Fruit fly (Drosophila melanogaster) whole organism, wandering third instar larva: ENCODE results near the gene CG42792.
A peak's percentile ranks its signal among the peaks of the same experiment; 100 is the strongest.

Experiments used
- Abd-B ChIP-seq: fragments of >200 bp; optimal IDR thresholded peaks from 2 replicates; lab custom pipeline; 2017; ENCODE audit warnings: missing biosample characterization, missing genetic modification characterization
- CG9705 ChIP-seq: fragments of 200-800 bp; sonication (Bioruptor generic); optimal IDR thresholded peaks from 2 replicates; lab custom pipeline; 2018; ENCODE audit warnings: missing biosample characterization, mild to moderate bottlenecking, missing genetic modification characterization
- CrebA ChIP-seq: fragments of 200-800 bp; sonication (Bioruptor generic); optimal IDR thresholded peaks from 2 replicates; lab custom pipeline; 2016; ENCODE audit warnings: missing biosample characterization, mild to moderate bottlenecking, missing genetic modification characterization, borderline replicate concordance
- Dfd ChIP-seq: fragments of >200 bp; optimal IDR thresholded peaks from 2 replicates; lab custom pipeline; 2017; ENCODE audit warnings: missing biosample characterization, missing genetic modification characterization
- Dif ChIP-seq: fragments of 200-275, 200-300 bp; sonication (Bioruptor generic); optimal IDR thresholded peaks from 2 replicates; lab custom pipeline; 2018; ENCODE audit warnings: missing biosample characterization, missing genetic modification characterization; ENCODE audit not compliant: partially characterized antibody
- HLH106 ChIP-seq: fragments of 200-800 bp; optimal IDR thresholded peaks from 3 replicates; lab custom pipeline; 2019; ENCODE audit warnings: missing biosample characterization, mild to moderate bottlenecking, missing genetic modification characterization, moderate library complexity
- Hnf4 ChIP-seq: fragments of 200-800 bp; sonication (Bioruptor generic); optimal IDR thresholded peaks from 2 replicates; lab custom pipeline; 2016; ENCODE audit warnings: missing biosample characterization, mild to moderate bottlenecking, missing genetic modification characterization
- Hr78 ChIP-seq: fragments of >200 bp; optimal IDR thresholded peaks from 2 replicates; lab custom pipeline; 2017; ENCODE audit warnings: missing biosample characterization, missing genetic modification characterization
- Hr83 ChIP-seq: fragments of 200-300 bp; sonication (Bioruptor generic); optimal IDR thresholded peaks from 2 replicates; lab custom pipeline; 2016; ENCODE audit warnings: missing biosample characterization, mild to moderate bottlenecking, missing genetic modification characterization, moderate library complexity; ENCODE audit not compliant: poor library complexity, severe bottlenecking
- Jra ChIP-seq: sonication (Bioruptor generic); optimal IDR thresholded peaks from 2 replicates; lab custom pipeline; 2016; ENCODE audit warnings: missing biosample characterization, missing genetic modification characterization
- Mio ChIP-seq: sonication (Bioruptor generic); optimal IDR thresholded peaks from 2 replicates; lab custom pipeline; 2016; ENCODE audit warnings: missing biosample characterization, missing genetic modification characterization
- Myc ChIP-seq: fragments of >200 bp; optimal IDR thresholded peaks from 2 replicates; lab custom pipeline; 2017
- N ChIP-seq: fragments of >200 bp; optimal IDR thresholded peaks from 2 replicates; lab custom pipeline; 2018; ENCODE audit warnings: missing biosample characterization, missing external identifiers, missing genetic modification characterization
- OdsH ChIP-seq: fragments of 200-800 bp; sonication (Bioruptor generic); optimal IDR thresholded peaks from 2 replicates; lab custom pipeline; 2016; ENCODE audit warnings: missing biosample characterization, mild to moderate bottlenecking, missing genetic modification characterization
- Rel ChIP-seq, 2 experiments: fragments of 200-800 bp; sonication (Bioruptor generic) in 1 of 2; optimal IDR thresholded peaks; 2 replicates in 1 of 2; 3 replicates in 1 of 2; lab custom pipeline; 2016 to 2019; ENCODE audit warnings: mild to moderate bottlenecking in 2 of 2, missing biosample characterization in 2 of 2, missing genetic modification characterization in 2 of 2, moderate library complexity in 1 of 2
- Sp1 ChIP-seq: fragments of 200-800 bp; sonication (Bioruptor generic); optimal IDR thresholded peaks from 3 replicates; lab custom pipeline; 2019; ENCODE audit warnings: missing biosample characterization, mild to moderate bottlenecking, missing genetic modification characterization, moderate library complexity
- Vsx2 ChIP-seq: fragments of 200-300, 225-300 bp; sonication (Bioruptor generic); optimal IDR thresholded peaks from 2 replicates; lab custom pipeline; 2018; ENCODE audit warnings: missing biosample characterization, missing genetic modification characterization; ENCODE audit not compliant: partially characterized antibody
- br ChIP-seq: fragments of 200-800 bp; sonication (Bioruptor generic); optimal IDR thresholded peaks from 2 replicates; lab custom pipeline; 2016; ENCODE audit warnings: missing biosample characterization, missing genetic modification characterization
- brk ChIP-seq: fragments of 200-800 bp; sonication (Bioruptor generic); optimal IDR thresholded peaks from 2 replicates; lab custom pipeline; 2016; ENCODE audit warnings: missing biosample characterization, mild to moderate bottlenecking, missing genetic modification characterization
- dl ChIP-seq, 2 experiments: fragments of 175-275, 200-275 bp in 1 of 2; fragments of 200-275 bp in 1 of 2; sonication (Bioruptor generic); optimal IDR thresholded peaks; lab custom pipeline; 2018; ENCODE audit warnings: mild to moderate bottlenecking in 2 of 2, missing biosample characterization in 2 of 2, missing genetic modification characterization in 2 of 2, moderate library complexity in 2 of 2; ENCODE audit not compliant: partially characterized antibody in 2 of 2, insufficient read depth in 1 of 2
- dmrt93B ChIP-seq: fragments of 200-800 bp; sonication (Bioruptor generic); optimal IDR thresholded peaks from 2 replicates; lab custom pipeline; 2018; ENCODE audit warnings: missing biosample characterization, mild to moderate bottlenecking, missing genetic modification characterization
- dsf ChIP-seq: sonication (Bioruptor generic); optimal IDR thresholded peaks from 2 replicates; lab custom pipeline; 2016; ENCODE audit warnings: missing biosample characterization, missing genetic modification characterization, borderline replicate concordance
- ey ChIP-seq: fragments of 200-800 bp; sonication (Bioruptor generic); optimal IDR thresholded peaks from 2 replicates; lab custom pipeline; 2016; ENCODE audit warnings: missing biosample characterization, missing genetic modification characterization
- foxo ChIP-seq, 2 experiments: fragments of 200-800 bp; sonication (Bioruptor generic); optimal IDR thresholded peaks; 2 replicates in 1 of 2; 3 replicates in 1 of 2; lab custom pipeline; 2016 to 2017; ENCODE audit warnings: missing biosample characterization in 2 of 2, missing genetic modification characterization in 2 of 2
- fru ChIP-seq: fragments of 200-800 bp; sonication (Bioruptor generic); optimal IDR thresholded peaks from 3 replicates; lab custom pipeline; 2016; ENCODE audit warnings: missing biosample characterization, mild to moderate bottlenecking, missing genetic modification characterization
- h ChIP-seq: fragments of 200-800 bp; sonication (Bioruptor generic); optimal IDR thresholded peaks from 3 replicates; lab custom pipeline; 2016; ENCODE audit warnings: missing biosample characterization, mild to moderate bottlenecking, missing genetic modification characterization
- jim ChIP-seq: fragments of 175-275, 200-325 bp; sonication (Bioruptor generic); optimal IDR thresholded peaks from 2 replicates; lab custom pipeline; 2016; ENCODE audit warnings: missing biosample characterization, mild to moderate bottlenecking, missing genetic modification characterization
- lola ChIP-seq: fragments of >200 bp; optimal IDR thresholded peaks from 2 replicates; lab custom pipeline; 2017; ENCODE audit warnings: missing biosample characterization, missing genetic modification characterization
- psq ChIP-seq: fragments of 200-800 bp; sonication (Bioruptor generic); optimal IDR thresholded peaks from 3 replicates; lab custom pipeline; 2017; ENCODE audit warnings: missing biosample characterization, mild to moderate bottlenecking, missing genetic modification characterization, moderate library complexity
- rgr ChIP-seq: fragments of 200-800 bp; sonication (Bioruptor generic); optimal IDR thresholded peaks from 3 replicates; lab custom pipeline; 2016; ENCODE audit warnings: missing biosample characterization, mild to moderate bottlenecking, missing genetic modification characterization
- sage ChIP-seq: fragments of 200-800 bp; sonication (Bioruptor generic); optimal IDR thresholded peaks from 2 replicates; lab custom pipeline; 2016; ENCODE audit warnings: missing biosample characterization, mild to moderate bottlenecking, missing genetic modification characterization
- sv ChIP-seq: fragments of 200-800 bp; sonication (Bioruptor generic); optimal IDR thresholded peaks from 3 replicates; lab custom pipeline; 2016; ENCODE audit warnings: missing biosample characterization, missing genetic modification characterization
- tai ChIP-seq: sonication (Bioruptor generic); optimal IDR thresholded peaks from 2 replicates; lab custom pipeline; 2016; ENCODE audit warnings: missing biosample characterization, missing genetic modification characterization
- woc ChIP-seq: sonication (Bioruptor generic); optimal IDR thresholded peaks from 2 replicates; lab custom pipeline; 2016; ENCODE audit warnings: missing biosample characterization, mild to moderate bottlenecking, missing genetic modification characterization

Gene CG42792

dm6 chr2L:15912008-15912900 lies 47.0 kb upstream of the CG42792 start:
- TF ChIP-seq Abd-B (GFP tag; lab: Kevin White, UChicago) = no peak
- TF ChIP-seq CG9705 (GFP tag; lab: Kevin White, UChicago) = peak; percentile 81
- TF ChIP-seq Hnf4 (GFP tag; lab: Kevin White, UChicago) = peak; percentile 39
- peak; percentile 90 for TF ChIP-seq Sp1
- peak; percentile 94 for TF ChIP-seq HLH106
- no peak for TF ChIP-seq Myc (lab: Kevin White, UChicago)
- peak; percentile 78 for TF ChIP-seq fru (GFP tag; lab: Kevin White, UChicago)
- TF ChIP-seq CrebA (GFP tag; lab: Kevin White, UChicago) = peak; percentile 30
- no peak for TF ChIP-seq Hr78 (GFP tag; lab: Kevin White, UChicago)
- peak; percentile 44 for TF ChIP-seq dsf (GFP tag; lab: Kevin White, UChicago)
- TF ChIP-seq Mio (GFP tag; lab: Kevin White, UChicago) = no peak
- peak; percentile 30 for TF ChIP-seq sage (GFP tag; lab: Kevin White, UChicago)
- TF ChIP-seq h (GFP tag; lab: Kevin White, UChicago) = peak; percentile 55
- TF ChIP-seq br (GFP tag; lab: Kevin White, UChicago) = peak; percentile 24
- no peak for TF ChIP-seq dl (GFP tag; optimal IDR thresholded peaks at IDR 0.05; lab: Kevin White, UChicago; ENCODE audit: insufficient read depth in 1 of 2, partially characterized antibody in 2 of 2)
- peak; percentile 39 for TF ChIP-seq woc (GFP tag; lab: Kevin White, UChicago)
- peak; percentile 52 for TF ChIP-seq brk (GFP tag; lab: Kevin White, UChicago)
- TF ChIP-seq Rel (GFP tag; optimal IDR thresholded peaks at IDR 0.05; lab: Kevin White, UChicago) = peak; percentile 43
- no peak for TF ChIP-seq Rel (tag; optimal IDR thresholded peaks at IDR 0.05; lab: Kevin White, UChicago)
- no peak for TF ChIP-seq Vsx2 (GFP tag; lab: Kevin White, UChicago)
- TF ChIP-seq sv (GFP tag; lab: Kevin White, UChicago) = peak; percentile 77
- TF ChIP-seq rgr (GFP tag; lab: Kevin White, UChicago) = peak; percentile 94
- no peak for TF ChIP-seq N (GFP tag; lab: Kevin White, UChicago)
- TF ChIP-seq lola (GFP tag; lab: Kevin White, UChicago) = no peak
- peak; percentile 31 for TF ChIP-seq Dif (GFP tag; lab: Kevin White, UChicago)
- TF ChIP-seq jim (GFP tag; lab: Kevin White, UChicago) = no peak
- no peak for TF ChIP-seq Jra (GFP tag; lab: Kevin White, UChicago)
- TF ChIP-seq OdsH (GFP tag; lab: Kevin White, UChicago) = peak; percentile 95
- peak; percentile 39 for TF ChIP-seq Dfd
- TF ChIP-seq tai (GFP tag; lab: Kevin White, UChicago) = peak; percentile 53
- no peak for TF ChIP-seq Hr83 (GFP tag; lab: Kevin White, UChicago)
- TF ChIP-seq ey (GFP tag; lab: Kevin White, UChicago) = peak; percentile 79
- TF ChIP-seq psq (GFP tag; lab: Kevin White, UChicago) = peak; percentile 89
- peak in 1 of 2 experiments; percentile 90 for TF ChIP-seq foxo (GFP tag; optimal IDR thresholded peaks at IDR 0.05; lab: Kevin White, UChicago)
- TF ChIP-seq dmrt93B = peak; percentile 86

DNA sequence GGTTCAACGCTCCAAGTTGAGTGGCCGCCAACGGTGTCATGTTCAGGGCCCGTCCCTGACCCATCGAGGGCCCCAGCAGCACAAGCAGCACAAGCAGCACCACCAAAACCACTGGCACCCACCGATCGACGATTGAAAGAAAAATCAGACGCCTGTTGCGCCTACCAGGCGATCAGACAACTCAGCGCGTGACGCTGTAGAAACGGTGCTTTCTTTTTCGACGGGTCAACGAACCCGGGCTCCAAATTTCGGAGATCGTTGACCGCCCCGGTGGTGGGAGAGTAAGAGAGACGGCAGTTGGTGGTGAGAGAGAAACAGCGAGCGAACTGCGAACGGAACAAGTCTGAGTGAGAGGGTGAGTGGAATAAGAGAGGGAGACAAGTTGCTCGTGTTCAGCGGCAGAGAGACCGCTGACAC lies 46.3 kb upstream of the CG42792 start:
- TF ChIP-seq Vsx2 (GFP tag; lab: Kevin White, UChicago) = peak; percentile 84
- no peak for TF ChIP-seq Rel (GFP tag; optimal IDR thresholded peaks at IDR 0.05; lab: Kevin White, UChicago)
- TF ChIP-seq Rel (tag; optimal IDR thresholded peaks at IDR 0.05; lab: Kevin White, UChicago) = peak; percentile 93
- peak; percentile 89 for TF ChIP-seq Dif (GFP tag; lab: Kevin White, UChicago)
- no peak for TF ChIP-seq brk (GFP tag; lab: Kevin White, UChicago)
- TF ChIP-seq h (GFP tag; lab: Kevin White, UChicago) = peak; percentile 65
- no peak for TF ChIP-seq dmrt93B
- peak; percentile 89 to 95 for TF ChIP-seq dl (GFP tag; optimal IDR thresholded peaks at IDR 0.05; lab: Kevin White, UChicago; ENCODE audit: insufficient read depth in 1 of 2, partially characterized antibody in 2 of 2)
- TF ChIP-seq, all 38 proteins: peak for 5
